Worm (Caenorhabditis elegans) whole organism, young adult: ENCODE data around the gene phf-15.
A peak's percentile ranks its signal among the peaks of the same experiment; 100 is the strongest.

Experiments
- B0336.3 ChIP-seq: fragments of 200-800 bp; sonication (Bioruptor generic); IDR thresholded peaks from 2 replicates; pipeline ENCODE4 v1.3.6; 2022; ENCODE audit warnings: missing genetic modification characterization, missing compliant biosample characterization
- C17E4.6 ChIP-seq: fragments of 200-800 bp; sonication (Bioruptor generic); IDR thresholded peaks from 2 replicates; pipeline ENCODE4 v1.3.6; 2022; ENCODE audit warnings: missing genetic modification reagents, missing genetic modification characterization, missing compliant biosample characterization
- D2030.7 ChIP-seq: fragments of 200-800 bp; sonication (Bioruptor generic); IDR thresholded peaks from 2 replicates; pipeline ENCODE4 v1.3.6; 2022; ENCODE audit warnings: missing genetic modification reagents, missing genetic modification characterization, missing compliant biosample characterization
- F33H1.4 ChIP-seq: fragments of 200-800 bp; sonication (Bioruptor generic); IDR thresholded peaks from 2 replicates; pipeline ENCODE4 v1.3.6; 2022; ENCODE audit warnings: missing genetic modification reagents, missing genetic modification characterization, missing compliant biosample characterization
- T26A5.8 ChIP-seq: sonication (generic microtip); optimal IDR thresholded peaks from 2 replicates; lab custom pipeline; 2016; ENCODE audit warnings: missing genetic modification characterization, missing compliant biosample characterization
- Y56A3A.18 ChIP-seq: fragments of 200-800 bp; sonication (Bioruptor generic); IDR thresholded peaks from 2 replicates; pipeline ENCODE4 v1.3.6; 2022; ENCODE audit warnings: missing genetic modification reagents, missing genetic modification characterization, missing compliant biosample characterization
- Y67H2A.10 ChIP-seq: fragments of 200-800 bp; sonication (Bioruptor generic); conservative IDR thresholded peaks from 2 replicates; pipeline ENCODE4 v1.3.6; 2022; ENCODE audit warnings: missing genetic modification reagents, missing genetic modification characterization, missing compliant biosample characterization
- ccch-3 ChIP-seq: fragments of 200-800 bp; sonication (Bioruptor generic); optimal IDR thresholded peaks from 2 replicates; lab custom pipeline; 2018; ENCODE audit warnings: mild to moderate bottlenecking, missing genetic modification characterization, missing compliant biosample characterization
- cebp-1 ChIP-seq, 2 experiments: fragments of 200-800 bp in 1 of 2; sonication (Bioruptor generic) in 1 of 2; sonication (generic microtip) in 1 of 2; IDR thresholded peaks in 1 of 2; optimal IDR thresholded peaks in 1 of 2; 2 replicates each; pipeline versions ENCODE4 v1.3.6 to Lab custom; 2017 to 2022; ENCODE audit warnings: missing compliant biosample characterization in 2 of 2, missing genetic modification characterization in 2 of 2, mild to moderate bottlenecking in 1 of 2, missing genetic modification reagents in 1 of 2, moderate library complexity in 1 of 2
- die-1 ChIP-seq: sonication (generic microtip); optimal IDR thresholded peaks from 2 replicates; lab custom pipeline; 2016; ENCODE audit warnings: missing genotype, mild to moderate bottlenecking, missing genetic modification characterization, missing compliant biosample characterization
- dpl-1 ChIP-seq: fragments of 150-350 bp; optimal IDR thresholded peaks from 2 replicates; lab custom pipeline; 2014; ENCODE audit warnings: missing biosample characterization, missing genetic modification reagents, missing genetic modification characterization
- efl-1 ChIP-seq: fragments of 150-350 bp; optimal IDR thresholded peaks from 2 replicates; lab custom pipeline; 2014; ENCODE audit warnings: missing biosample characterization, missing genetic modification reagents, missing genetic modification characterization
- egl-44 ChIP-seq: fragments of 200-800 bp; sonication (Bioruptor generic); IDR thresholded peaks from 2 replicates; pipeline ENCODE4 v1.3.6; 2022; ENCODE audit warnings: missing genetic modification reagents, missing genetic modification characterization, missing compliant biosample characterization
- ets-4 ChIP-seq: fragments of 200-800 bp; sonication (Bioruptor generic); optimal IDR thresholded peaks from 2 replicates; lab custom pipeline; 2018; ENCODE audit warnings: mild to moderate bottlenecking, missing genetic modification characterization, missing compliant biosample characterization
- him-1 ChIP-seq: sonication (generic microtip); optimal IDR thresholded peaks from 2 replicates; lab custom pipeline; 2016; ENCODE audit warnings: missing genotype, missing genetic modification reagents, missing genetic modification characterization, missing compliant biosample characterization
- hmg-1.2 ChIP-seq: fragments of 200-800 bp; sonication (Bioruptor generic); IDR thresholded peaks from 2 replicates; pipeline ENCODE4 v1.3.6; 2022; ENCODE audit warnings: missing genetic modification reagents, missing genetic modification characterization, missing compliant biosample characterization
- hsf-1 ChIP-seq: fragments of 200-800 bp; sonication (Bioruptor generic); IDR thresholded peaks from 2 replicates; pipeline ENCODE4 v1.3.6; 2022; ENCODE audit warnings: missing genetic modification reagents, missing genetic modification characterization, missing compliant biosample characterization
- lin-54 ChIP-seq: fragments of 200-800 bp; sonication (Bioruptor generic); optimal IDR thresholded peaks from 2 replicates; lab custom pipeline; 2018; ENCODE audit warnings: mild to moderate bottlenecking, missing genetic modification characterization, missing compliant biosample characterization
- lsl-1 ChIP-seq: fragments of 200-800 bp; sonication (Bioruptor generic); optimal IDR thresholded peaks from 2 replicates; lab custom pipeline; 2018; ENCODE audit warnings: mild to moderate bottlenecking, missing genetic modification characterization, moderate library complexity, missing compliant biosample characterization
- madf-10 ChIP-seq: sonication (generic microtip); optimal IDR thresholded peaks from 2 replicates; lab custom pipeline; 2016; ENCODE audit warnings: mild to moderate bottlenecking, missing genetic modification characterization, missing compliant biosample characterization
- madf-8 ChIP-seq: fragments of 200-800 bp; sonication (Bioruptor generic); conservative IDR thresholded peaks from 2 replicates; pipeline ENCODE4 v1.3.6; 2022; ENCODE audit warnings: missing genetic modification reagents, missing genetic modification characterization, missing compliant biosample characterization
- mcd-1 ChIP-seq: fragments of 200-800 bp; sonication (Bioruptor generic); IDR thresholded peaks from 2 replicates; pipeline ENCODE4 v1.3.6; 2022; ENCODE audit warnings: missing genetic modification reagents, missing genetic modification characterization, missing compliant biosample characterization
- mel-28 ChIP-seq: sonication (generic microtip); optimal IDR thresholded peaks from 2 replicates; lab custom pipeline; 2016; ENCODE audit warnings: borderline replicate concordance, mild to moderate bottlenecking, missing genetic modification characterization, missing compliant biosample characterization
- nhr-27 ChIP-seq: fragments of 200-800 bp; sonication (Bioruptor generic); optimal IDR thresholded peaks from 2 replicates; lab custom pipeline; 2018; ENCODE audit warnings: mild to moderate bottlenecking, missing genetic modification characterization, moderate library complexity, missing compliant biosample characterization
- pbrm-1 ChIP-seq: fragments of 200-800 bp; sonication (Bioruptor generic); IDR thresholded peaks from 2 replicates; pipeline ENCODE4 v1.3.6; 2022; ENCODE audit warnings: missing genetic modification reagents, missing genetic modification characterization, missing compliant biosample characterization
- rpc-1 ChIP-seq, 2 experiments: fragments of 150-350 bp in 1 of 2; sonication (generic microtip) in 1 of 2; optimal IDR thresholded peaks; 2 replicates each; lab custom pipeline; 2014 to 2018; ENCODE audit warnings: missing biosample characterization in 1 of 2, missing genetic modification characterization in 1 of 2, missing genetic modification reagents in 1 of 2, missing genotype in 1 of 2
- sea-2 ChIP-seq: fragments of 200-800 bp; sonication (Bioruptor generic); IDR thresholded peaks from 2 replicates; pipeline ENCODE4 v1.3.6; 2022; ENCODE audit warnings: missing genetic modification characterization, missing compliant biosample characterization
- snpc-4 ChIP-seq, 5 experiments: fragments of 150-350 bp in 1 of 5; sonication (generic microtip) in 4 of 5; optimal IDR thresholded peaks; 2 replicates each; lab custom pipeline; 2014 to 2018; ENCODE audit warnings: missing genetic modification characterization in 5 of 5, missing biosample characterization in 3 of 5, antibody characterized with exemption in 2 of 5, mild to moderate bottlenecking in 2 of 5, missing compliant biosample characterization in 2 of 5, missing genotype in 2 of 5, moderate library complexity in 2 of 5, missing genetic modification reagents in 1 of 5
- somi-1 ChIP-seq: fragments of 200-800 bp; sonication (Bioruptor generic); optimal IDR thresholded peaks from 2 replicates; lab custom pipeline; 2018; ENCODE audit warnings: mild to moderate bottlenecking, missing genetic modification characterization, missing compliant biosample characterization
- tbp1 ChIP-seq: fragments of 200-800 bp; sonication (Bioruptor generic); optimal IDR thresholded peaks from 2 replicates; lab custom pipeline; 2018; ENCODE audit warnings: mild to moderate bottlenecking, missing genetic modification characterization, missing compliant biosample characterization
- tbx-9 ChIP-seq: sonication (generic microtip); optimal IDR thresholded peaks from 2 replicates; lab custom pipeline; 2016; ENCODE audit warnings: borderline replicate concordance, missing genetic modification characterization, inconsistent platforms, missing compliant biosample characterization
- tlf-1 ChIP-seq: fragments of 200-800 bp; sonication (Bioruptor generic); optimal IDR thresholded peaks from 2 replicates; lab custom pipeline; 2018; ENCODE audit warnings: mild to moderate bottlenecking, missing genetic modification characterization, missing compliant biosample characterization
- ztf-18 ChIP-seq: sonication (generic microtip); optimal IDR thresholded peaks from 2 replicates; lab custom pipeline; 2016; ENCODE audit warnings: missing genotype, mild to moderate bottlenecking, missing genetic modification characterization, missing compliant biosample characterization
- ztf-22 ChIP-seq: fragments of 200-800 bp; sonication (Bioruptor generic); optimal IDR thresholded peaks from 2 replicates; lab custom pipeline; 2018; ENCODE audit warnings: mild to moderate bottlenecking, missing genetic modification characterization, moderate library complexity, missing compliant biosample characterization

Gene phf-15

DNA sequence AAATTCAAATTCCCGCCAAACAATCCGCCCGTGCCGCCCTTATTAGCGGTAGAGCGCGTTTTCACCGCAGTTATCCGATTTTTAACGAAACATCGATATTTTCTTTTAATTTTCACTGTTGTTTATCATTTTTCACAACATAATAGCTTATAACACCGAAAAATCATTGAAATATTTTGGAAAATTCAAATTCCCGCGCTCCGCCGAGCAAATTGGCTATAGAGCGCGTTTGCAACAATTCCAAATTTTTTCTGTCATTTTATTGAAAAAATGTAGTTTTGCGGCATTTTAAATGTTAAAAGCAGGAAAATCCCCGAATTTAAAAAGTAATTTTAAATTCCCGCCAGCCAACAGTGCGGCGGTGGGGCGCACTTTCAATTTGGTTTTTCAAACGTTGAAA lies 13.0 kb upstream of the phf-15 start:
- no peak for TF ChIP-seq C17E4.6 (GFP tag; lab: Robert Waterston, UW)
- TF ChIP-seq dpl-1 (GFP tag; lab: Kevin White, UChicago) = no peak
- no peak for TF ChIP-seq B0336.3 (GFP tag; lab: Robert Waterston, UW)
- peak; percentile 48 for TF ChIP-seq lin-54
- no peak for TF ChIP-seq T26A5.8 (tag; lab: Kevin White, UChicago)
- TF ChIP-seq egl-44 (GFP tag; lab: Robert Waterston, UW) = no peak
- TF ChIP-seq madf-8 (GFP tag; lab: Robert Waterston, UW) = 0 out of 2 replicates have a peak, but pooled peaks have one; percentile 11
- TF ChIP-seq tbx-9 (tag; lab: Kevin White, UChicago) = no peak
- no peak for TF ChIP-seq pbrm-1 (GFP tag; lab: Robert Waterston, UW)
- no peak for TF ChIP-seq snpc-4 (GFP tag; optimal IDR thresholded peaks at IDR 0.05; lab: Kevin White, UChicago)
- TF ChIP-seq snpc-4 (tag; optimal IDR thresholded peaks at IDR 0.05; lab: Kevin White, UChicago) = no peak
- TF ChIP-seq Y67H2A.10 (GFP tag; lab: Robert Waterston, UW) = no peak
- TF ChIP-seq mel-28 = no peak
- TF ChIP-seq efl-1 (GFP tag; lab: Kevin White, UChicago) = peak; percentile 25
- TF ChIP-seq tlf-1 (GFP tag; lab: Kevin White, UChicago) = no peak
- TF ChIP-seq F33H1.4 (GFP tag; lab: Robert Waterston, UW) = no peak
- no peak for TF ChIP-seq hsf-1 (GFP tag; lab: Robert Waterston, UW)
- TF ChIP-seq ztf-22 (GFP tag; lab: Kevin White, UChicago) = no peak
- no peak for TF ChIP-seq somi-1 (GFP tag; lab: Kevin White, UChicago)
- TF ChIP-seq cebp-1 (GFP tag; IDR thresholded peaks at IDR 0.05; lab: Robert Waterston, UW) = no peak
- no peak for TF ChIP-seq cebp-1 (tag; optimal IDR thresholded peaks at IDR 0.05; lab: Kevin White, UChicago)
- no peak for TF ChIP-seq sea-2 (GFP tag; lab: Robert Waterston, UW)
- TF ChIP-seq madf-10 = no peak
- no peak for TF ChIP-seq Y56A3A.18 (GFP tag; lab: Robert Waterston, UW)
- TF ChIP-seq die-1 = no peak
- no peak for TF ChIP-seq tbp1
- TF ChIP-seq lsl-1 (GFP tag; lab: Kevin White, UChicago) = peak; percentile 12
- TF ChIP-seq him-1 (tag; lab: Kevin White, UChicago) = no peak
- no peak for TF ChIP-seq ccch-3
- TF ChIP-seq nhr-27 (tag; lab: Kevin White, UChicago) = no peak
- no peak for TF ChIP-seq rpc-1 (optimal IDR thresholded peaks at IDR 0.05; lab: Kevin White, UChicago)
- TF ChIP-seq rpc-1 (tag; optimal IDR thresholded peaks at IDR 0.05; lab: Kevin White, UChicago) = no peak
- no peak for TF ChIP-seq ztf-18 (tag; lab: Kevin White, UChicago)
- peak; percentile 57 for TF ChIP-seq mcd-1 (GFP tag; lab: Robert Waterston, UW)
- no peak for TF ChIP-seq ets-4 (GFP tag; lab: Kevin White, UChicago)

DNA sequence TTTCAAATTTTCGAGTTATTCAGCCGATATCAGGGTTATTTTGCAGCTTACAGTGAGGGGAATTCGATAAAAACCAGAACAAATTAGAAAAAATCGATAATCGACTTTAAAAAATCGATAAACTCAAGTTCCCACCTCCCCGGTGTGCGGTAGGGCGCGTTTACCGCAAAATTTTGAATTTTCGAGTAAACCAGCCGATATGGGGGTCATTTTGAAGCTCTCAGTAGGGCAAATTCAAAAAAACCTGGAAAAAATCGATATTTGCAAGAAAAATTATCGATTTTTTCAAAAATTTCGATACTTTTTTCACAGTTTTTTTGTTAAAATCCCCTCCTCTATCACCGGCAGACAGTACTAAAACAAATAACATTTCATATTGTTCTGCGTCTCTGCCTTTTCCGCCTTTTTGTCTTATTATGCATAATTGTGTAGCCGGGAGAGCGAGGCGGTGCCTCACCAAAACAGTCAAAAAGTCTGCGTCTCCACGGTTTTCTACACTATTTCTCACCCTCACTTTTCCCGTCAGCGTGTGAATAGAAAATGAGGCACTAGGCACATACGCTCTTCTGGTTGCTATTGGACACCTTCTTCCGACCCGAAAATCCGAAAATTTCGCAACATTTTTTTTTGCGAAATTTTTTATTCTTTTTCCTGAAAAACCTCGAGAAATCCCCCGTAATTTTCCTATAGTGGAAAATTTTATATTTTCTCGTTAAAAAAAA lies 11.6 kb upstream of the phf-15 start, which contains the start of gene ral-1:
Gene ral-1 (plus strand): TSS at position 435 of the 722 bp plus-strand sequence.
- no peak; the same call in 1 of the 2 replicates for TF ChIP-seq cebp-1 (GFP tag; IDR thresholded peaks at IDR 0.05; lab: Robert Waterston, UW)
- peak; percentile 89 for TF ChIP-seq cebp-1 (tag; optimal IDR thresholded peaks at IDR 0.05; lab: Kevin White, UChicago)
- TF ChIP-seq D2030.7 (GFP tag; lab: Robert Waterston, UW) = no peak
- TF ChIP-seq hmg-1.2 (GFP tag; lab: Robert Waterston, UW) = peak; percentile 88
